Fruit fly (Drosophila melanogaster) whole organism, embryonic: Measurements from ENCODE around the gene CG42577.

Source experiments
- Awh ChIP-seq: fragments of 200-800 bp; sonication (Bioruptor generic); IDR thresholded peaks from 2 replicates; pipeline ENCODE4, ENCODE4 v1.3.6; 2022; ENCODE audit warnings: missing biosample characterization, missing genetic modification characterization
- CG10209 ChIP-seq: fragments of 200-800 bp; sonication (Bioruptor generic); optimal IDR thresholded peaks from 3 replicates; lab custom pipeline; 2017; ENCODE audit warnings: missing biosample characterization, mild to moderate bottlenecking, missing genetic modification characterization, missing genetic modification reagents
- CG10654 ChIP-seq: fragments of 200-800 bp; sonication (Bioruptor generic); optimal IDR thresholded peaks from 2 replicates; lab custom pipeline; 2016; ENCODE audit warnings: missing biosample characterization, missing genetic modification characterization
- CG11247 ChIP-seq: fragments of 200-800 bp; sonication (Bioruptor generic); IDR thresholded peaks from 2 replicates; pipeline ENCODE4 v1.3.6; 2022; ENCODE audit warnings: missing biosample characterization, missing genetic modification characterization
- CG11504 ChIP-seq: fragments of 200-800 bp; sonication (Bioruptor generic); optimal IDR thresholded peaks from 3 replicates; lab custom pipeline; 2019; ENCODE audit warnings: missing biosample characterization, mild to moderate bottlenecking, missing genetic modification characterization, moderate library complexity
- CG12071 ChIP-seq: fragments of 200-800 bp; sonication (Bioruptor generic); optimal IDR thresholded peaks from 3 replicates; lab custom pipeline; 2018; ENCODE audit warnings: missing biosample characterization, mild to moderate bottlenecking, missing genetic modification characterization
- CG14441 ChIP-seq: fragments of 200-800 bp; sonication (Bioruptor generic); IDR thresholded peaks from 2 replicates; pipeline ENCODE4 v1.3.6; 2022; ENCODE audit warnings: missing biosample characterization, missing genetic modification characterization
- CG15011 ChIP-seq: fragments of 200-800 bp; sonication (Bioruptor generic); optimal IDR thresholded peaks from 3 replicates; lab custom pipeline; 2018; ENCODE audit warnings: missing biosample characterization, mild to moderate bottlenecking, missing genetic modification characterization
- CG15601 ChIP-seq: fragments of 200-800 bp; sonication (Bioruptor generic); optimal IDR thresholded peaks from 3 replicates; lab custom pipeline; 2019; ENCODE audit warnings: missing biosample characterization, mild to moderate bottlenecking, missing genetic modification characterization, moderate library complexity
- CG1602 ChIP-seq: fragments of 200-800 bp; sonication (Bioruptor generic); optimal IDR thresholded peaks from 3 replicates; lab custom pipeline; 2016; ENCODE audit warnings: missing biosample characterization, missing genetic modification characterization
- CG1603 ChIP-seq: fragments of 200-800 bp; sonication (Bioruptor generic); optimal IDR thresholded peaks from 2 replicates; lab custom pipeline; 2019; ENCODE audit warnings: missing biosample characterization, mild to moderate bottlenecking, missing genetic modification characterization, moderate library complexity
- CG16779 ChIP-seq: fragments of 200-800 bp; sonication (Bioruptor generic); IDR thresholded peaks from 2 replicates; pipeline ENCODE4 v1.3.6; 2022; ENCODE audit warnings: missing biosample characterization, missing genetic modification characterization
- CG2129 ChIP-seq: fragments of 200-800 bp; sonication (Bioruptor generic); IDR thresholded peaks from 2 replicates; pipeline ENCODE4 v1.3.6; 2022; ENCODE audit warnings: missing biosample characterization, missing genetic modification characterization; ENCODE audit not compliant: partially characterized antibody
- CG30020 ChIP-seq: fragments of 200-800 bp; optimal IDR thresholded peaks from 2 replicates; lab custom pipeline; 2019; ENCODE audit warnings: missing biosample characterization, mild to moderate bottlenecking, missing genetic modification characterization, moderate library complexity
- CG3163 ChIP-seq: fragments of 200-800 bp; sonication (Bioruptor generic); optimal IDR thresholded peaks from 3 replicates; lab custom pipeline; 2016; ENCODE audit warnings: missing biosample characterization, missing genetic modification characterization
- CG3726 ChIP-seq: fragments of 200-800 bp; sonication (Bioruptor generic); IDR thresholded peaks from 3 replicates; pipeline ENCODE4, ENCODE4 v1.3.6; 2022; ENCODE audit warnings: missing biosample characterization, missing genetic modification characterization
- CG4730 ChIP-seq: fragments of 200-800 bp; sonication (Bioruptor generic); IDR thresholded peaks from 2 replicates; pipeline ENCODE4 v1.3.6; 2022; ENCODE audit warnings: missing biosample characterization, missing genetic modification characterization
- CG7839 ChIP-seq: fragments of 200-800 bp; sonication (Bioruptor generic); optimal IDR thresholded peaks from 3 replicates; lab custom pipeline; 2018; ENCODE audit warnings: missing biosample characterization, mild to moderate bottlenecking, missing genetic modification characterization, moderate library complexity
- D19B ChIP-seq: fragments of 200-800 bp; sonication (Bioruptor generic); optimal IDR thresholded peaks from 2 replicates; lab custom pipeline; 2017; ENCODE audit warnings: missing biosample characterization, mild to moderate bottlenecking, missing genetic modification characterization
- Dek ChIP-seq: fragments of 200-800 bp; sonication (Bioruptor generic); optimal IDR thresholded peaks from 3 replicates; lab custom pipeline; 2019; ENCODE audit warnings: missing biosample characterization, mild to moderate bottlenecking, missing genetic modification characterization, moderate library complexity
- Ets97D ChIP-seq: fragments of 200-800 bp; sonication (Bioruptor generic); optimal IDR thresholded peaks from 3 replicates; lab custom pipeline; 2016; ENCODE audit warnings: missing biosample characterization, missing genetic modification characterization
- Hsf ChIP-seq: fragments of 200-800 bp; sonication (Bioruptor generic); optimal IDR thresholded peaks from 3 replicates; lab custom pipeline; 2016; ENCODE audit warnings: missing biosample characterization, missing genetic modification characterization
- MTF-1 ChIP-seq: fragments of 200-800 bp; sonication (Bioruptor generic); optimal IDR thresholded peaks from 2 replicates; lab custom pipeline; 2018; ENCODE audit warnings: missing biosample characterization, mild to moderate bottlenecking, missing genetic modification characterization, borderline replicate concordance
- NK7.1 ChIP-seq: fragments of 200-800 bp; sonication (Bioruptor generic); optimal IDR thresholded peaks from 3 replicates; lab custom pipeline; 2016; ENCODE audit warnings: missing biosample characterization, missing genetic modification characterization
- Nf-YA ChIP-seq: fragments of 200-800 bp; sonication (Bioruptor generic); IDR thresholded peaks from 2 replicates; pipeline ENCODE4 v1.3.6; 2022; ENCODE audit warnings: missing biosample characterization, missing genetic modification characterization
- Side ChIP-seq: fragments of 200-800 bp; sonication (Bioruptor generic); optimal IDR thresholded peaks from 2 replicates; lab custom pipeline; 2016; ENCODE audit warnings: missing biosample characterization, missing genetic modification characterization
- Taf1 ChIP-seq: fragments of 200-800 bp; sonication (Bioruptor generic); IDR thresholded peaks from 2 replicates; pipeline ENCODE4 v1.3.6; 2022; ENCODE audit warnings: missing biosample characterization, missing genetic modification characterization
- Usf ChIP-seq: fragments of 200-800 bp; sonication (Bioruptor generic); optimal IDR thresholded peaks from 2 replicates; lab custom pipeline; 2017; ENCODE audit warnings: missing genotype, missing biosample characterization, missing genetic modification characterization
- ato ChIP-seq: fragments of 200-800 bp; sonication (Bioruptor generic); IDR thresholded peaks from 2 replicates; pipeline ENCODE4 v1.3.6; 2022; ENCODE audit warnings: missing biosample characterization, missing genetic modification characterization; ENCODE audit not compliant: partially characterized antibody
- crp ChIP-seq, 2 experiments: fragments of 200-800 bp; sonication (Bioruptor generic); optimal IDR thresholded peaks; 2 replicates in 1 of 2; 3 replicates in 1 of 2; lab custom pipeline; 2017; ENCODE audit warnings: missing biosample characterization in 2 of 2, missing genetic modification characterization in 2 of 2, mild to moderate bottlenecking in 1 of 2, moderate library complexity in 1 of 2
- ems ChIP-seq: fragments of 200-800 bp; sonication (Bioruptor generic); optimal IDR thresholded peaks from 3 replicates; lab custom pipeline; 2016; ENCODE audit warnings: missing biosample characterization, missing genetic modification characterization
- ewg ChIP-seq: fragments of 200-800 bp; sonication (Bioruptor generic); optimal IDR thresholded peaks from 3 replicates; lab custom pipeline; 2017; ENCODE audit warnings: mild to moderate bottlenecking, missing biosample characterization, missing genetic modification reagents, missing genetic modification characterization
- fd96Cb ChIP-seq: fragments of 200-800 bp; sonication (Bioruptor generic); optimal IDR thresholded peaks from 2 replicates; lab custom pipeline; 2018; ENCODE audit warnings: missing biosample characterization, mild to moderate bottlenecking, missing genetic modification characterization, moderate library complexity
- grau ChIP-seq: fragments of 200-800 bp; optimal IDR thresholded peaks from 3 replicates; lab custom pipeline; 2019; ENCODE audit warnings: missing biosample characterization, mild to moderate bottlenecking, missing genetic modification characterization, moderate library complexity
- ham ChIP-seq: fragments of 200-800 bp; sonication (Bioruptor generic); IDR thresholded peaks from 2 replicates; pipeline ENCODE4 v1.3.6; 2022; ENCODE audit warnings: missing biosample characterization, missing genetic modification characterization
- her ChIP-seq: fragments of 200-800 bp; sonication (Bioruptor generic); optimal IDR thresholded peaks from 2 replicates; lab custom pipeline; 2016; ENCODE audit warnings: missing biosample characterization, missing genetic modification characterization
- ken ChIP-seq: fragments of 200-800 bp; sonication (Bioruptor generic); IDR thresholded peaks from 3 replicates; pipeline ENCODE4 v1.3.6; 2022; ENCODE audit warnings: missing biosample characterization, missing genetic modification characterization
- lab ChIP-seq: fragments of 200-800 bp; sonication (Bioruptor generic); optimal IDR thresholded peaks from 3 replicates; lab custom pipeline; 2017; ENCODE audit warnings: missing biosample characterization, missing genetic modification characterization, mild to moderate bottlenecking, moderate library complexity, missing genetic modification reagents
- lola ChIP-seq, 3 experiments: fragments of >200 bp in 2 of 3; fragments of 200-800 bp in 1 of 3; sonication (Bioruptor generic) in 1 of 3; optimal IDR thresholded peaks; 2 replicates each; lab custom pipeline; 2017 to 2019; ENCODE audit warnings: missing biosample characterization in 3 of 3, missing genetic modification characterization in 3 of 3, mild to moderate bottlenecking in 1 of 3, moderate library complexity in 1 of 3
- odd ChIP-seq: fragments of 200-800 bp; sonication (Bioruptor generic); optimal IDR thresholded peaks from 2 replicates; lab custom pipeline; 2017; ENCODE audit warnings: missing biosample characterization, mild to moderate bottlenecking, missing genetic modification characterization
- p53 ChIP-seq: fragments of 200-800 bp; sonication (Bioruptor generic); optimal IDR thresholded peaks from 2 replicates; lab custom pipeline; 2016; ENCODE audit warnings: missing biosample characterization, missing genetic modification characterization
- pb ChIP-seq: fragments of 200-800 bp; sonication (Bioruptor generic); optimal IDR thresholded peaks from 3 replicates; lab custom pipeline; 2016; ENCODE audit warnings: missing biosample characterization, missing genetic modification characterization
- pnt ChIP-seq: fragments of 200-800 bp; sonication (Bioruptor generic); optimal IDR thresholded peaks from 3 replicates; lab custom pipeline; 2016; ENCODE audit warnings: missing biosample characterization, missing genetic modification characterization
- tup ChIP-seq: fragments of 200-800 bp; sonication (Bioruptor generic); optimal IDR thresholded peaks from 2 replicates; lab custom pipeline; 2016; ENCODE audit warnings: missing biosample characterization, mild to moderate bottlenecking, missing genetic modification characterization, moderate library complexity
- twi ChIP-seq: fragments of 200-800 bp; optimal IDR thresholded peaks from 2 replicates; lab custom pipeline; 2019; ENCODE audit warnings: missing biosample characterization, mild to moderate bottlenecking, missing genetic modification characterization, moderate library complexity
- wek ChIP-seq: fragments of 200-800 bp; sonication (Bioruptor generic); optimal IDR thresholded peaks from 3 replicates; lab custom pipeline; 2018; ENCODE audit warnings: missing biosample characterization, mild to moderate bottlenecking, missing genetic modification characterization, moderate library complexity
- zen2 ChIP-seq: fragments of 200-800 bp; sonication (Bioruptor generic); IDR thresholded peaks from 3 replicates; pipeline ENCODE4 v1.3.6; 2022; ENCODE audit warnings: missing biosample characterization, missing genetic modification characterization; ENCODE audit not compliant: partially characterized antibody
- zfh2 ChIP-seq: fragments of 200-800 bp; sonication (Bioruptor generic); optimal IDR thresholded peaks from 2 replicates; lab custom pipeline; 2016; ENCODE audit warnings: missing biosample characterization, missing genetic modification characterization

Gene CG42577

dm6 chrX:20235794-20236513 lies 23.1 kb upstream of the CG42577 start, which contains the start of gene sw (continued):
- TF ChIP-seq lola (GFP tag; optimal IDR thresholded peaks at IDR 0.05; lab: Kevin White, UChicago) = peak in 1 of 3 experiments; percentile 69
- TF ChIP-seq CG1603 (tag; lab: Kevin White, UChicago) = peak; percentile 84
- TF ChIP-seq Taf1 (GFP tag; lab: Robert Waterston, UW) = peak; percentile 42; the same call in 1 of the 2 replicates
- TF ChIP-seq CG15011 (GFP tag; lab: Kevin White, UChicago) = no peak
- peak; percentile 57 for TF ChIP-seq lab (GFP tag; lab: Kevin White, UChicago)
- TF ChIP-seq pnt (GFP tag; lab: Kevin White, UChicago) = peak; percentile 52
- TF ChIP-seq fd96Cb (tag; lab: Kevin White, UChicago) = peak; percentile 15
- TF ChIP-seq CG1602 (GFP tag; lab: Kevin White, UChicago) = peak; percentile 25
- TF ChIP-seq ato (GFP tag; lab: Robert Waterston, UW) = peak; percentile 67
- peak; percentile 63 for TF ChIP-seq twi (tag; lab: Kevin White, UChicago)
- TF ChIP-seq CG30020 (tag; lab: Kevin White, UChicago) = peak; percentile 72
- TF ChIP-seq grau (tag; lab: Kevin White, UChicago) = peak; percentile 73
- no peak for TF ChIP-seq tup (GFP tag; lab: Kevin White, UChicago)
- TF ChIP-seq zen2 (GFP tag; lab: Robert Waterston, UW) = peak; percentile 80
- TF ChIP-seq Ets97D (GFP tag; lab: Kevin White, UChicago) = peak; percentile 48
- TF ChIP-seq her (GFP tag; lab: Kevin White, UChicago) = peak; percentile 50
- peak; percentile 33 for TF ChIP-seq Dek (tag; lab: Kevin White, UChicago)
- TF ChIP-seq CG4730 (GFP tag; lab: Robert Waterston, UW) = peak; percentile 27; the same call in 1 of the 2 replicates
- TF ChIP-seq NK7.1 (GFP tag; lab: Kevin White, UChicago) = peak; percentile 11
- TF ChIP-seq CG10209 (GFP tag; lab: Kevin White, UChicago) = peak; percentile 28
- TF ChIP-seq CG7839 = peak; percentile 63
- TF ChIP-seq pb (GFP tag; lab: Kevin White, UChicago) = peak; percentile 46
- peak; percentile 24 for TF ChIP-seq CG10654 (GFP tag; lab: Kevin White, UChicago)
- TF ChIP-seq Side (GFP tag; lab: Kevin White, UChicago) = no peak
- peak; percentile 62 for TF ChIP-seq ems (GFP tag; lab: Kevin White, UChicago)
- TF ChIP-seq CG11247 (GFP tag; lab: Robert Waterston, UW) = peak; percentile 45
- TF ChIP-seq CG2129 = peak; percentile 75
- TF ChIP-seq Awh (GFP tag; lab: Robert Waterston, UW) = 0 out of 2 replicates have a peak, but pooled peaks have one; percentile 21
- TF ChIP-seq CG15601 (tag; lab: Kevin White, UChicago) = peak; percentile 47
- no peak for TF ChIP-seq ham (GFP tag; lab: Robert Waterston, UW)
- TF ChIP-seq Hsf (GFP tag; lab: Kevin White, UChicago) = peak; percentile 61
- TF ChIP-seq Nf-YA (GFP tag; lab: Robert Waterston, UW) = no peak
- peak; percentile 13 for TF ChIP-seq Usf (GFP tag; lab: Kevin White, UChicago)
- peak; percentile 66 for TF ChIP-seq CG11504
- peak; percentile 5 for TF ChIP-seq D19B (GFP tag; lab: Kevin White, UChicago)
- peak; percentile 33 for TF ChIP-seq ewg (GFP tag; lab: Kevin White, UChicago)
- TF ChIP-seq CG12071 (GFP tag; lab: Kevin White, UChicago) = no peak
- TF ChIP-seq CG3726 (GFP tag; lab: Robert Waterston, UW) = no peak
- TF ChIP-seq CG3163 (GFP tag; lab: Kevin White, UChicago) = peak; percentile 46
- TF ChIP-seq crp (GFP tag; optimal IDR thresholded peaks at IDR 0.05; lab: Kevin White, UChicago) = peak in 1 of 2 experiments; percentile 78
- TF ChIP-seq odd (GFP tag; lab: Kevin White, UChicago) = peak; percentile 6
- TF ChIP-seq p53 (GFP tag; lab: Kevin White, UChicago) = peak; percentile 21
- peak; percentile 85 for TF ChIP-seq zfh2 (GFP tag; lab: Kevin White, UChicago)
- peak; percentile 74 for TF ChIP-seq CG14441 (GFP tag; lab: Robert Waterston, UW)
- TF ChIP-seq wek (GFP tag; lab: Kevin White, UChicago) = peak; percentile 17
- 0 out of 3 replicates have a peak, but pooled peaks have one; percentile 49 for TF ChIP-seq ken (GFP tag; lab: Robert Waterston, UW)
- TF ChIP-seq CG16779 (GFP tag; lab: Robert Waterston, UW) = no peak
- TF ChIP-seq MTF-1 = no peak
